Fruit fly (Drosophila melanogaster): ENCODE measurements around the gene Cyp4g1.

Cyp4g1 gene

dm6 chrX:492701-493299, 23.7 kb upstream of the Cyp4g1 start (continued):
- TF ChIP-seq CG4854 (GFP tag; optimal IDR thresholded peaks at IDR 0.05) (no peak), CTCF (GFP tag; optimal IDR thresholded peaks at IDR 0.05) (no peak), wek (GFP tag; optimal IDR thresholded peaks at IDR 0.05) (no peak), CG15073 (GFP tag; optimal IDR thresholded peaks at IDR 0.05) (no peak), NFAT (GFP tag; IDR thresholded peaks at IDR 0.05) (peak; percentile 51; the same call in 1 of the 2 replicates), ro (GFP tag; IDR thresholded peaks at IDR 0.05) (no peak), CG13287 (GFP tag; IDR thresholded peaks at IDR 0.05; ENCODE audit: partially characterized antibody) (no peak), Aef1 (GFP tag; IDR thresholded peaks at IDR 0.05) (no peak), CG31365 (tag; optimal IDR thresholded peaks at IDR 0.05) (no peak), CG15479 (GFP tag; optimal IDR thresholded peaks at IDR 0.05) (peak; percentile 33), stc (GFP tag; IDR thresholded peaks at IDR 0.05) (no peak), gt (GFP tag; IDR thresholded peaks at IDR 0.05) (no peak), CG10366 (GFP tag; IDR thresholded peaks at IDR 0.05) (no peak), esg (GFP tag; conservative IDR thresholded peaks at IDR 0.05) (no peak), sima (GFP tag; optimal IDR thresholded peaks at IDR 0.05) (no peak), Trl (optimal IDR thresholded peaks at IDR 0.05) (peak in 1 of 2 experiments; percentile 11), Trl (GFP tag; optimal IDR thresholded peaks at IDR 0.05) (no peak), CG12769 (tag; optimal IDR thresholded peaks at IDR 0.05) (no peak), CG4820 (GFP tag; optimal IDR thresholded peaks at IDR 0.05) (no peak), Ptx1 (GFP tag; IDR thresholded peaks at IDR 0.05) (no peak), inv (GFP tag; IDR thresholded peaks at IDR 0.05; ENCODE audit: partially characterized antibody) (no peak), HLH4C (GFP tag; IDR thresholded peaks at IDR 0.05; ENCODE audit: partially characterized antibody) (0 out of 3 replicates have a peak, but pooled peaks have one; percentile 8), Dip3 (GFP tag; optimal IDR thresholded peaks at IDR 0.05) (no peak), her (GFP tag; optimal IDR thresholded peaks at IDR 0.05) (no peak), CG6654 (GFP tag; optimal IDR thresholded peaks at IDR 0.05) (no peak), MTF-1 (GFP tag; optimal IDR thresholded peaks at IDR 0.05; ENCODE audit: borderline replicate concordance) (no peak), Six4 (GFP tag; optimal IDR thresholded peaks at IDR 0.05) (no peak), ato (GFP tag; IDR thresholded peaks at IDR 0.05; ENCODE audit: partially characterized antibody) (no peak), CG30431 (GFP tag; optimal IDR thresholded peaks at IDR 0.05) (no peak), Ada2b (GFP tag; IDR thresholded peaks at IDR 0.05) (no peak), CG11560 (tag; IDR thresholded peaks at IDR 0.05) (no peak), Opbp (GFP tag; IDR thresholded peaks at IDR 0.05; ENCODE audit: partially characterized antibody) (no peak), Hr3 (GFP tag; optimal IDR thresholded peaks at IDR 0.05) (no peak), Dp (GFP tag; optimal IDR thresholded peaks at IDR 0.05) (no peak), vfl (GFP tag; optimal IDR thresholded peaks at IDR 0.05) (no peak), Mes4 (GFP tag; optimal IDR thresholded peaks at IDR 0.05) (no peak), ara (GFP tag; IDR thresholded peaks at IDR 0.05) (no peak), kay (GFP tag; optimal IDR thresholded peaks at IDR 0.05) (no peak), D19A (tag; optimal IDR thresholded peaks at IDR 0.05) (no peak), pita (GFP tag; optimal IDR thresholded peaks at IDR 0.05) (no peak), CG8290 (GFP tag; optimal IDR thresholded peaks at IDR 0.05) (no peak), CG8290 (tag; optimal IDR thresholded peaks at IDR 0.05) (no peak), PHDP (tag; optimal IDR thresholded peaks at IDR 0.05) (no peak), gcm2 (GFP tag; optimal IDR thresholded peaks at IDR 0.05) (no peak), wor (GFP tag; IDR thresholded peaks at IDR 0.05) (no peak), NK7.1 (GFP tag; optimal IDR thresholded peaks at IDR 0.05) (no peak), sr (GFP tag; IDR thresholded peaks at IDR 0.05) (0 out of 3 replicates have a peak, but pooled peaks have one; percentile 34), mirr (GFP tag; optimal IDR thresholded peaks at IDR 0.05) (peak; percentile 49), CG14667 (GFP tag; IDR thresholded peaks at IDR 0.05) (no peak)
